Fruit fly (Drosophila melanogaster) whole organism, embryonic: ENCODE measurements around the gene CG2767.

Experiments
- Aef1 ChIP-seq: fragments of 200-800 bp; sonication (Bioruptor generic); IDR thresholded peaks from 3 replicates; pipeline ENCODE4 v1.3.6; 2022; ENCODE audit warnings: missing biosample characterization, missing genetic modification characterization
- Bgb ChIP-seq: fragments of 200-800 bp; sonication (Bioruptor generic); IDR thresholded peaks from 2 replicates; pipeline ENCODE4 v1.3.6; 2022; ENCODE audit warnings: missing biosample characterization, missing genetic modification characterization; ENCODE audit not compliant: partially characterized antibody
- CG11456 ChIP-seq: fragments of 200-800 bp; sonication (Bioruptor generic); IDR thresholded peaks from 3 replicates; pipeline ENCODE4 v1.3.6; 2022; ENCODE audit warnings: missing biosample characterization, missing genetic modification characterization
- CG11695 ChIP-seq: fragments of 200-800 bp; sonication (Bioruptor generic); IDR thresholded peaks from 3 replicates; pipeline ENCODE4 v1.3.6; 2022; ENCODE audit warnings: missing biosample characterization, missing genetic modification characterization
- CG1233 ChIP-seq: fragments of 200-800 bp; sonication (Bioruptor generic); optimal IDR thresholded peaks from 4 replicates; lab custom pipeline; 2018; ENCODE audit warnings: missing biosample characterization, mild to moderate bottlenecking, missing genetic modification characterization
- CG12942 ChIP-seq: fragments of 200-800 bp; sonication (Bioruptor generic); optimal IDR thresholded peaks from 3 replicates; lab custom pipeline; 2016; ENCODE audit warnings: missing biosample characterization, missing genetic modification characterization
- CG13287 ChIP-seq: fragments of 200-800 bp; sonication (Bioruptor generic); IDR thresholded peaks from 2 replicates; pipeline ENCODE4 v1.3.6; 2022; ENCODE audit warnings: missing biosample characterization, missing genetic modification characterization; ENCODE audit not compliant: partially characterized antibody
- CG13424 ChIP-seq: fragments of 200-800 bp; sonication (Bioruptor generic); optimal IDR thresholded peaks from 2 replicates; lab custom pipeline; 2019; ENCODE audit warnings: missing biosample characterization, mild to moderate bottlenecking, missing genetic modification characterization, moderate library complexity
- CG15696 ChIP-seq: fragments of 200-800 bp; sonication (Bioruptor generic); optimal IDR thresholded peaks from 2 replicates; lab custom pipeline; 2019; ENCODE audit warnings: missing biosample characterization, mild to moderate bottlenecking, missing genetic modification characterization, moderate library complexity
- CG18011 ChIP-seq: fragments of 200-800 bp; sonication (Bioruptor generic); optimal IDR thresholded peaks from 2 replicates; lab custom pipeline; 2017; ENCODE audit warnings: missing biosample characterization, missing genetic modification characterization, mild to moderate bottlenecking, moderate library complexity, missing genotype
- CG2116 ChIP-seq: fragments of 200-800 bp; sonication (Bioruptor generic); optimal IDR thresholded peaks from 3 replicates; lab custom pipeline; 2018; ENCODE audit warnings: missing biosample characterization, mild to moderate bottlenecking, missing genetic modification characterization
- CG34376 ChIP-seq: fragments of 200-800 bp; sonication (Bioruptor generic); optimal IDR thresholded peaks from 2 replicates; lab custom pipeline; 2018; ENCODE audit warnings: missing biosample characterization, mild to moderate bottlenecking, missing genetic modification characterization
- CG4617 ChIP-seq: fragments of 200-800 bp; sonication (Bioruptor generic); optimal IDR thresholded peaks from 3 replicates; lab custom pipeline; 2016; ENCODE audit warnings: missing biosample characterization, missing genetic modification characterization, borderline replicate concordance
- CG7987 ChIP-seq: fragments of 200-800 bp; sonication (Bioruptor generic); optimal IDR thresholded peaks from 2 replicates; lab custom pipeline; 2018; ENCODE audit warnings: missing biosample characterization, mild to moderate bottlenecking, missing genetic modification characterization, moderate library complexity
- CG9609 ChIP-seq: fragments of 200-800 bp; sonication (Bioruptor generic); optimal IDR thresholded peaks from 3 replicates; lab custom pipeline; 2016; ENCODE audit warnings: missing biosample characterization, missing genetic modification characterization
- CG9932 ChIP-seq: fragments of 200-800 bp; sonication (Bioruptor generic); IDR thresholded peaks from 2 replicates; pipeline ENCODE4 v1.3.6; 2022; ENCODE audit warnings: missing biosample characterization, missing genetic modification characterization
- CHES-1-like ChIP-seq: fragments of 200-800 bp; sonication (Bioruptor generic); optimal IDR thresholded peaks from 2 replicates; lab custom pipeline; 2016; ENCODE audit warnings: missing biosample characterization, missing genetic modification characterization
- Chrac-16 ChIP-seq: fragments of 200-800 bp; sonication (Bioruptor generic); optimal IDR thresholded peaks from 3 replicates; lab custom pipeline; 2016; ENCODE audit warnings: missing biosample characterization, missing genetic modification characterization
- CoRest ChIP-seq: fragments of 200-800 bp; sonication (Bioruptor generic); optimal IDR thresholded peaks from 3 replicates; lab custom pipeline; 2018; ENCODE audit warnings: missing biosample characterization, mild to moderate bottlenecking, missing genetic modification characterization, moderate library complexity
- Ets97D ChIP-seq: fragments of 200-800 bp; sonication (Bioruptor generic); optimal IDR thresholded peaks from 3 replicates; lab custom pipeline; 2016; ENCODE audit warnings: missing biosample characterization, missing genetic modification characterization
- Hmr ChIP-seq: fragments of 200-800 bp; sonication (Bioruptor generic); optimal IDR thresholded peaks from 3 replicates; lab custom pipeline; 2017; ENCODE audit warnings: mild to moderate bottlenecking, missing biosample characterization, missing genetic modification reagents, missing genetic modification characterization
- Hmx ChIP-seq: fragments of 200-800 bp; sonication (Bioruptor generic); optimal IDR thresholded peaks from 2 replicates; lab custom pipeline; 2016; ENCODE audit warnings: missing biosample characterization, missing genetic modification characterization
- MBD-R2 ChIP-seq: fragments of 200-800 bp; sonication (Bioruptor generic); IDR thresholded peaks from 2 replicates; pipeline ENCODE4 v1.3.6; 2022; ENCODE audit warnings: missing biosample characterization, missing genetic modification characterization
- Max ChIP-seq: fragments of 200-800 bp; sonication (Bioruptor generic); optimal IDR thresholded peaks from 2 replicates; lab custom pipeline; 2016; ENCODE audit warnings: missing biosample characterization, mild to moderate bottlenecking, missing genetic modification characterization
- NC2β ChIP-seq: fragments of 200-800 bp; sonication (Bioruptor generic); optimal IDR thresholded peaks from 2 replicates; lab custom pipeline; 2016; ENCODE audit warnings: missing biosample characterization, missing genetic modification characterization
- Nf-YA ChIP-seq: fragments of 200-800 bp; sonication (Bioruptor generic); IDR thresholded peaks from 2 replicates; pipeline ENCODE4 v1.3.6; 2022; ENCODE audit warnings: missing biosample characterization, missing genetic modification characterization
- ab ChIP-seq: fragments of 200-800 bp; sonication (Bioruptor generic); optimal IDR thresholded peaks from 2 replicates; lab custom pipeline; 2016; ENCODE audit warnings: missing biosample characterization, missing genetic modification characterization
- cato ChIP-seq: fragments of 200-800 bp; sonication (Bioruptor generic); optimal IDR thresholded peaks from 2 replicates; lab custom pipeline; 2016; ENCODE audit warnings: missing biosample characterization, missing genetic modification characterization, borderline replicate concordance
- gcm2 ChIP-seq: fragments of 200-800 bp; sonication (Bioruptor generic); optimal IDR thresholded peaks from 2 replicates; lab custom pipeline; 2016; ENCODE audit warnings: missing biosample characterization, missing genetic modification characterization
- gfzf ChIP-seq: fragments of 200-800 bp; sonication (Bioruptor generic); optimal IDR thresholded peaks from 2 replicates; lab custom pipeline; 2016; ENCODE audit warnings: missing biosample characterization, mild to moderate bottlenecking, missing genetic modification characterization, moderate library complexity
- gsb ChIP-seq: fragments of 200-800 bp; sonication (Bioruptor generic); IDR thresholded peaks from 2 replicates; pipeline ENCODE4 v1.3.6; 2022; ENCODE audit warnings: missing biosample characterization, missing genetic modification characterization
- gt ChIP-seq: fragments of 200-800 bp; sonication (Bioruptor generic); IDR thresholded peaks from 2 replicates; pipeline ENCODE4 v1.3.6; 2022; ENCODE audit warnings: missing biosample characterization, missing genetic modification characterization
- lilli ChIP-seq: fragments of 200-800 bp; sonication (Bioruptor generic); optimal IDR thresholded peaks from 3 replicates; lab custom pipeline; 2016; ENCODE audit warnings: missing biosample characterization, missing genetic modification characterization
- mirr ChIP-seq: fragments of 200-800 bp; sonication (Bioruptor generic); optimal IDR thresholded peaks from 3 replicates; lab custom pipeline; 2018; ENCODE audit warnings: missing biosample characterization, mild to moderate bottlenecking, missing genetic modification characterization
- mld ChIP-seq: fragments of 200-800 bp; sonication (Bioruptor generic); IDR thresholded peaks from 3 replicates; pipeline ENCODE4 v1.3.6; 2022; ENCODE audit warnings: missing biosample characterization, missing genetic modification characterization; ENCODE audit not compliant: partially characterized antibody
- onecut ChIP-seq: fragments of 200-800 bp; sonication (Bioruptor generic); IDR thresholded peaks from 2 replicates; pipeline ENCODE4 v1.3.6; 2022; ENCODE audit warnings: missing biosample characterization, missing genetic modification characterization
- sens ChIP-seq: fragments of 200-800 bp; sonication (Bioruptor generic); peaks from one replicate; lab custom pipeline; 2016; ENCODE audit warnings: missing biosample characterization, missing genetic modification characterization
- sima ChIP-seq: fragments of 200-800 bp; sonication (Bioruptor generic); optimal IDR thresholded peaks from 2 replicates; lab custom pipeline; 2016; ENCODE audit warnings: missing biosample characterization, missing genetic modification characterization
- slbo ChIP-seq: fragments of 200-800 bp; sonication (Bioruptor generic); IDR thresholded peaks from 2 replicates; pipeline ENCODE4 v1.3.6; 2022; ENCODE audit warnings: missing biosample characterization, missing genetic modification characterization
- so ChIP-seq: fragments of 200-800 bp; sonication (Bioruptor generic); IDR thresholded peaks from 3 replicates; pipeline ENCODE4 v1.3.6; 2022; ENCODE audit warnings: missing biosample characterization, missing genetic modification characterization
- sr ChIP-seq: fragments of 200-800 bp; sonication (Bioruptor generic); IDR thresholded peaks from 3 replicates; pipeline ENCODE4 v1.3.6; 2022; ENCODE audit warnings: missing biosample characterization, missing genetic modification characterization
- stc ChIP-seq: fragments of 200-800 bp; sonication (Bioruptor generic); IDR thresholded peaks from 2 replicates; pipeline ENCODE4 v1.3.6; 2022; ENCODE audit warnings: missing biosample characterization, missing genetic modification characterization
- tin ChIP-seq: fragments of 200-800 bp; sonication (Bioruptor generic); optimal IDR thresholded peaks from 3 replicates; lab custom pipeline; 2016; ENCODE audit warnings: missing biosample characterization, missing genetic modification characterization
- toy ChIP-seq: fragments of 200-800 bp; sonication (Bioruptor generic); IDR thresholded peaks from 2 replicates; pipeline ENCODE4 v1.3.6; 2022; ENCODE audit warnings: missing biosample characterization, missing genetic modification characterization
- tup ChIP-seq: fragments of 200-800 bp; sonication (Bioruptor generic); optimal IDR thresholded peaks from 2 replicates; lab custom pipeline; 2016; ENCODE audit warnings: missing biosample characterization, mild to moderate bottlenecking, missing genetic modification characterization, moderate library complexity
- vnd ChIP-seq: fragments of 200-800 bp; sonication (Bioruptor generic); IDR thresholded peaks from 3 replicates; pipeline ENCODE4 v1.3.6; 2022; ENCODE audit warnings: missing biosample characterization, missing genetic modification characterization; ENCODE audit not compliant: partially characterized antibody
- wek ChIP-seq: fragments of 200-800 bp; sonication (Bioruptor generic); optimal IDR thresholded peaks from 3 replicates; lab custom pipeline; 2018; ENCODE audit warnings: missing biosample characterization, mild to moderate bottlenecking, missing genetic modification characterization, moderate library complexity
- zfh1 ChIP-seq: fragments of 200-800 bp; sonication (Bioruptor generic); IDR thresholded peaks from 3 replicates; pipeline ENCODE4 v1.3.6; 2022; ENCODE audit warnings: missing biosample characterization, missing genetic modification characterization

The CG2767 gene

dm6 chr3R:8013121-8014009, 5.5 kb upstream of the CG2767 start, which contains the start of the genes CG10435 and Pbp95 (continued):
- 0 out of 3 replicates have a peak, but pooled peaks have one; percentile 51 for TF ChIP-seq mld (GFP tag; lab: Robert Waterston, UW)
- TF ChIP-seq Chrac-16 (GFP tag; lab: Kevin White, UChicago), result peak; percentile 42
- peak; percentile 5 for TF ChIP-seq CG7987 (GFP tag; lab: Kevin White, UChicago)
- TF ChIP-seq Hmx (GFP tag; lab: Kevin White, UChicago), result peak; percentile 39
- TF ChIP-seq gt (GFP tag; lab: Robert Waterston, UW), result no peak
- TF ChIP-seq tin, result peak; percentile 45
- peak; percentile 87 for TF ChIP-seq sens (GFP tag; lab: Kevin White, UChicago)
- no peak for TF ChIP-seq CoRest
- peak; percentile 13 for TF ChIP-seq CG18011 (GFP tag; lab: Kevin White, UChicago)
- no peak for TF ChIP-seq gcm2
- TF ChIP-seq CG2116 (GFP tag; lab: Kevin White, UChicago), result peak; percentile 56
- TF ChIP-seq Aef1 (GFP tag; lab: Robert Waterston, UW), result peak; percentile 68
- peak; percentile 25 for TF ChIP-seq CG13424 (tag; lab: Kevin White, UChicago)
- peak; percentile 27 for TF ChIP-seq Hmr (GFP tag; lab: Kevin White, UChicago)
- no peak for TF ChIP-seq CG1233 (GFP tag; lab: Kevin White, UChicago)
- TF ChIP-seq CG12942, result peak; percentile 41
- TF ChIP-seq CG9609 (GFP tag; lab: Kevin White, UChicago), result peak; percentile 38
- peak; percentile 78 for TF ChIP-seq slbo (GFP tag; lab: Robert Waterston, UW)
- peak; percentile 11 for TF ChIP-seq gfzf (GFP tag; lab: Kevin White, UChicago)
- TF ChIP-seq CG11695 (GFP tag; lab: Robert Waterston, UW), result peak; percentile 51; the same call in 1 of the 3 replicates
- TF ChIP-seq ab (GFP tag; lab: Kevin White, UChicago), result no peak
- 0 out of 2 replicates have a peak, but pooled peaks have one; percentile 38 for TF ChIP-seq stc (GFP tag; lab: Robert Waterston, UW)
- TF ChIP-seq MBD-R2 (GFP tag; lab: Robert Waterston, UW), result peak; percentile 79
- peak; percentile 45 for TF ChIP-seq NC2β (GFP tag; lab: Kevin White, UChicago)
- no peak for TF ChIP-seq tup
- TF ChIP-seq CHES-1-like (GFP tag; lab: Kevin White, UChicago), result peak; percentile 60
- peak; percentile 59 for TF ChIP-seq Max (GFP tag; lab: Kevin White, UChicago)
- TF ChIP-seq cato (GFP tag; lab: Kevin White, UChicago), result peak; percentile 23
- peak; percentile 47; the same call in 1 of the 2 replicates for TF ChIP-seq Nf-YA (GFP tag; lab: Robert Waterston, UW)
- TF ChIP-seq CG13287 (GFP tag; lab: Robert Waterston, UW), result peak; percentile 76
- TF ChIP-seq Ets97D (GFP tag; lab: Kevin White, UChicago), result peak; percentile 51
- peak; percentile 79 for TF ChIP-seq CG9932 (GFP tag; lab: Robert Waterston, UW)
- peak; percentile 88 for TF ChIP-seq wek (GFP tag; lab: Kevin White, UChicago)
- 0 out of 3 replicates have a peak, but pooled peaks have one; percentile 19 for TF ChIP-seq sr
- TF ChIP-seq CG34376, result no peak
- TF ChIP-seq CG11456 (GFP tag; lab: Robert Waterston, UW), result peak; percentile 66
- no peak for TF ChIP-seq CG15696 (tag; lab: Kevin White, UChicago)
- TF ChIP-seq toy (GFP tag; lab: Robert Waterston, UW), result 0 out of 2 replicates have a peak, but pooled peaks have one; percentile 38
- TF ChIP-seq vnd (GFP tag; lab: Robert Waterston, UW), result peak; percentile 55; the same call in 2 of the 3 replicates
- no peak for TF ChIP-seq so (GFP tag; lab: Robert Waterston, UW)
- TF ChIP-seq mirr (GFP tag; lab: Kevin White, UChicago), result peak; percentile 21
- 0 out of 2 replicates have a peak, but pooled peaks have one; percentile 20 for TF ChIP-seq gsb (GFP tag; lab: Robert Waterston, UW)
- TF ChIP-seq zfh1, result peak; percentile 72
- TF ChIP-seq onecut, result no peak
- TF ChIP-seq lilli (GFP tag; lab: Kevin White, UChicago), result peak; percentile 79
- TF ChIP-seq Bgb, result peak; percentile 50
- no peak for TF ChIP-seq sima
- no peak for TF ChIP-seq CG4617 (GFP tag; lab: Kevin White, UChicago)
